Worm (Caenorhabditis elegans): ENCODE data around the gene pals-37.

The pals-37 gene

ce11 chrV:12406514-12406913 is 34.8 kb downstream of the pals-37 start:
- no peak for TF ChIP-seq zip-4 (GFP tag; optimal IDR thresholded peaks at IDR 0.05)
- no peak for TF ChIP-seq pag-3 (tag; optimal IDR thresholded peaks at IDR 0.05; ENCODE audit: borderline replicate concordance, insufficient read depth)
- no peak for TF ChIP-seq mdl-1 (tag; optimal IDR thresholded peaks at IDR 0.05)
- no peak for TF ChIP-seq fkh-10 (GFP tag; optimal IDR thresholded peaks at IDR 0.05)
- no peak for TF ChIP-seq jun-1 (tag; optimal IDR thresholded peaks at IDR 0.05)
- TF ChIP-seq lin-13 (GFP tag; optimal IDR thresholded peaks at IDR 0.05): no peak
- TF ChIP-seq snpc-4 (tag; optimal IDR thresholded peaks at IDR 0.05): no peak
- TF ChIP-seq nhr-84 (tag; optimal IDR thresholded peaks at IDR 0.05): no peak
- TF ChIP-seq ztf-4 (tag; optimal IDR thresholded peaks at IDR 0.05): no peak

ce11 chrV:12405929-12406328 is 35.4 kb downstream of the pals-37 start, which contains the start of gene K01D12.10:
TSS of gene K01D12.10 (plus strand) at chrV:12406229.
- TF ChIP-seq ceh-90 (tag; optimal IDR thresholded peaks at IDR 0.05) (no peak), vab-15 (tag; optimal IDR thresholded peaks at IDR 0.05) (no peak), ceh-63 (GFP tag; optimal IDR thresholded peaks at IDR 0.05) (no peak), unc-86 (tag; optimal IDR thresholded peaks at IDR 0.05) (no peak), snu-23 (GFP tag; optimal IDR thresholded peaks at IDR 0.05) (no peak), sup-37 (GFP tag; optimal IDR thresholded peaks at IDR 0.05) (no peak), ama-1 (optimal IDR thresholded peaks at IDR 0.05) (no peak), nhr-71 (tag; optimal IDR thresholded peaks at IDR 0.05) (no peak), unc-62 (GFP tag; optimal IDR thresholded peaks at IDR 0.05) (no peak), F16B12.6 (tag; optimal IDR thresholded peaks at IDR 0.05) (no peak)

- TF ChIP-seq ces-1 (GFP tag; optimal IDR thresholded peaks at IDR 0.05): no peak
- no peak for TF ChIP-seq snpc-4 (tag; optimal IDR thresholded peaks at IDR 0.05)
- no peak for TF ChIP-seq blmp-1 (tag; optimal IDR thresholded peaks at IDR 0.05)
- TF ChIP-seq dsc-1 (tag; optimal IDR thresholded peaks at IDR 0.05): no peak
- TF ChIP-seq skn-1 (tag; optimal IDR thresholded peaks at IDR 0.05): no peak
- no peak for TF ChIP-seq nhr-237 (tag; optimal IDR thresholded peaks at IDR 0.05)
- no peak for TF ChIP-seq ama-1 (optimal IDR thresholded peaks at IDR 0.05)
- no peak for TF ChIP-seq nhr-77 (tag; optimal IDR thresholded peaks at IDR 0.05)
- no peak for TF ChIP-seq nhr-85 (tag)
- TF ChIP-seq nhr-12 (tag; optimal IDR thresholded peaks at IDR 0.05): no peak
- no peak for TF ChIP-seq unc-30 (tag; optimal IDR thresholded peaks at IDR 0.05)
- no peak for TF ChIP-seq unc-86 (tag; optimal IDR thresholded peaks at IDR 0.05)
Measured at ce11 chrV:12404544-12404943, 36.8 kb downstream of the pals-37 start, which contains the start of gene K01D12.9. TSS of gene K01D12.9 (minus strand) at chrV:12404644.

ce11 chrV:12402355-12402754 is 39.0 kb downstream of the pals-37 start, which contains the start of gene K01D12.8:
TSS of gene K01D12.8 (plus strand) at chrV:12402655.
- no peak for TF ChIP-seq nhr-237 (tag; optimal IDR thresholded peaks at IDR 0.05)
- TF ChIP-seq lin-14 (GFP tag; optimal IDR thresholded peaks at IDR 0.05): no peak
- no peak for TF ChIP-seq pax-3 (tag; optimal IDR thresholded peaks at IDR 0.05)
- no peak for TF ChIP-seq hlh-4 (tag; optimal IDR thresholded peaks at IDR 0.05)
- no peak for TF ChIP-seq lsy-2 (tag; optimal IDR thresholded peaks at IDR 0.05)
- TF ChIP-seq nhr-71 (tag; optimal IDR thresholded peaks at IDR 0.05): no peak
- TF ChIP-seq nhr-28 (tag; optimal IDR thresholded peaks at IDR 0.05): no peak
- no peak for TF ChIP-seq aly-2 (tag; optimal IDR thresholded peaks at IDR 0.05)
- TF ChIP-seq unc-130 (tag; optimal IDR thresholded peaks at IDR 0.05): no peak
- no peak for TF ChIP-seq nhr-76 (tag; optimal IDR thresholded peaks at IDR 0.05)
- TF ChIP-seq sup-37 (GFP tag; optimal IDR thresholded peaks at IDR 0.05): no peak
- TF ChIP-seq rnt-1 (tag; optimal IDR thresholded peaks at IDR 0.05): no peak
- TF ChIP-seq lin-35 (GFP tag; optimal IDR thresholded peaks at IDR 0.05): no peak
- TF ChIP-seq fkh-10 (GFP tag; optimal IDR thresholded peaks at IDR 0.05): no peak
- no peak for TF ChIP-seq alr-1 (tag; optimal IDR thresholded peaks at IDR 0.05; ENCODE audit: borderline replicate concordance)
